Fruit fly (Drosophila melanogaster): Measurements from ENCODE around the gene CG32536.

CG32536 gene

dm6 chrX:19297899-19298784 is 21.4 kb upstream of the CG32536 start, which contains the start of gene CG8034 (continued):
- TF ChIP-seq CG14965 (GFP tag; optimal IDR thresholded peaks at IDR 0.05; ENCODE audit: borderline replicate concordance), result peak; percentile 46
- TF ChIP-seq tna (GFP tag; IDR thresholded peaks at IDR 0.05; ENCODE audit: partially characterized antibody), result no peak
- peak; percentile 95 for TF ChIP-seq Gug (GFP tag; IDR thresholded peaks at IDR 0.05)
- TF ChIP-seq Doc2 (GFP tag; IDR thresholded peaks at IDR 0.05), result peak; percentile 88
- no peak for TF ChIP-seq zf30C (GFP tag; optimal IDR thresholded peaks at IDR 0.05)
- TF ChIP-seq bab2 (GFP tag; optimal IDR thresholded peaks at IDR 0.05), result peak; percentile 95
- peak; percentile 95 for TF ChIP-seq vfl (GFP tag; optimal IDR thresholded peaks at IDR 0.05)
- TF ChIP-seq Optix (GFP tag; IDR thresholded peaks at IDR 0.05), result peak; percentile 94
- peak; percentile 91 for TF ChIP-seq CG10274 (GFP tag; optimal IDR thresholded peaks at IDR 0.05)
- TF ChIP-seq bowl (GFP tag; IDR thresholded peaks at IDR 0.05), result peak; percentile 73; the same call in 1 of the 2 replicates
- TF ChIP-seq Spps (tag; optimal IDR thresholded peaks at IDR 0.05), result peak; percentile 90
- TF ChIP-seq Sox102F (GFP tag; optimal IDR thresholded peaks at IDR 0.05), result peak; percentile 95
- TF ChIP-seq Eip74EF (GFP tag; optimal IDR thresholded peaks at IDR 0.05), result peak in 1 of 2 experiments; percentile 97
- peak; percentile 96 for TF ChIP-seq CG11723 (GFP tag; optimal IDR thresholded peaks at IDR 0.05)
- TF ChIP-seq CG6791 (GFP tag; IDR thresholded peaks at IDR 0.05; ENCODE audit: partially characterized antibody), result 0 out of 3 replicates have a peak, but pooled peaks have one; percentile 42
- peak; percentile 92 for TF ChIP-seq CG8765 (GFP tag; IDR thresholded peaks at IDR 0.05)
- TF ChIP-seq CG10462 (GFP tag; optimal IDR thresholded peaks at IDR 0.05), result peak; percentile 94
- TF ChIP-seq sqz (GFP tag; optimal IDR thresholded peaks at IDR 0.05), result peak; percentile 95
- TF ChIP-seq pzg (GFP tag; optimal IDR thresholded peaks at IDR 0.05), result peak; percentile 24
- TF ChIP-seq Dip3 (GFP tag; optimal IDR thresholded peaks at IDR 0.05), result peak; percentile 95
- peak; percentile 31; the same call in 1 of the 3 replicates for TF ChIP-seq sr (GFP tag; IDR thresholded peaks at IDR 0.05)
- peak; percentile 97 for TF ChIP-seq CG3847 (GFP tag; IDR thresholded peaks at IDR 0.05)
- peak; percentile 95 for TF ChIP-seq Mes4 (GFP tag; optimal IDR thresholded peaks at IDR 0.05)
- TF ChIP-seq ato (GFP tag; IDR thresholded peaks at IDR 0.05; ENCODE audit: partially characterized antibody), result no peak
- peak; percentile 86 for TF ChIP-seq sima (GFP tag; optimal IDR thresholded peaks at IDR 0.05)
- peak; percentile 94 for TF ChIP-seq slp2 (GFP tag; optimal IDR thresholded peaks at IDR 0.05)
- peak; percentile 80; the same call in 1 of the 3 replicates for TF ChIP-seq C15 (GFP tag; IDR thresholded peaks at IDR 0.05)
- TF ChIP-seq maf-S (GFP tag; optimal IDR thresholded peaks at IDR 0.05), result peak; percentile 96
- peak; percentile 94 for TF ChIP-seq sisA (GFP tag; IDR thresholded peaks at IDR 0.05)
- peak; percentile 46 for TF ChIP-seq hkb (optimal IDR thresholded peaks at IDR 0.05)
- peak; percentile 95 for TF ChIP-seq hkb (GFP tag; IDR thresholded peaks at IDR 0.05)
- peak; percentile 39 for TF ChIP-seq pfk (GFP tag; optimal IDR thresholded peaks at IDR 0.05)
- peak; percentile 97 for TF ChIP-seq ems (GFP tag; optimal IDR thresholded peaks at IDR 0.05)
- TF ChIP-seq pita (GFP tag; optimal IDR thresholded peaks at IDR 0.05), result no peak
- TF ChIP-seq ham (GFP tag; IDR thresholded peaks at IDR 0.05), result peak; percentile 87
- peak; percentile 87 for TF ChIP-seq CG30020 (tag; optimal IDR thresholded peaks at IDR 0.05)
- peak; percentile 99 for TF ChIP-seq gem (tag; optimal IDR thresholded peaks at IDR 0.05)
- TF ChIP-seq salm (tag; optimal IDR thresholded peaks at IDR 0.05), result peak; percentile 92
- TF ChIP-seq NC2α (GFP tag; optimal IDR thresholded peaks at IDR 0.05), result peak; percentile 77
- peak; percentile 98 for TF ChIP-seq CG18262 (tag; optimal IDR thresholded peaks at IDR 0.05)
- peak; percentile 65; the same call in 1 of the 2 replicates for TF ChIP-seq CG16779 (GFP tag; IDR thresholded peaks at IDR 0.05)
- TF ChIP-seq CG6765 (GFP tag; optimal IDR thresholded peaks at IDR 0.05), result peak; percentile 94
- peak; percentile 90 for TF ChIP-seq CG3726 (GFP tag; IDR thresholded peaks at IDR 0.05)
- TF ChIP-seq Tbp (GFP tag; optimal IDR thresholded peaks at IDR 0.05), result no peak
- TF ChIP-seq Meics (GFP tag; optimal IDR thresholded peaks at IDR 0.05), result peak; percentile 97
- peak; percentile 81 for TF ChIP-seq TFAM (GFP tag; optimal IDR thresholded peaks at IDR 0.05)
- TF ChIP-seq btn (GFP tag; optimal IDR thresholded peaks at IDR 0.05), result peak; percentile 82
- peak; percentile 83 for TF ChIP-seq CG2116 (GFP tag; optimal IDR thresholded peaks at IDR 0.05)
- peak; percentile 94 for TF ChIP-seq da (GFP tag; optimal IDR thresholded peaks at IDR 0.05)

Measured in whole organism, embryonic.